Fruit fly (Drosophila melanogaster): ENCODE data around the gene CG4452.
A peak's percentile ranks its signal among the peaks of the same experiment; 100 is the strongest.

DNA sequence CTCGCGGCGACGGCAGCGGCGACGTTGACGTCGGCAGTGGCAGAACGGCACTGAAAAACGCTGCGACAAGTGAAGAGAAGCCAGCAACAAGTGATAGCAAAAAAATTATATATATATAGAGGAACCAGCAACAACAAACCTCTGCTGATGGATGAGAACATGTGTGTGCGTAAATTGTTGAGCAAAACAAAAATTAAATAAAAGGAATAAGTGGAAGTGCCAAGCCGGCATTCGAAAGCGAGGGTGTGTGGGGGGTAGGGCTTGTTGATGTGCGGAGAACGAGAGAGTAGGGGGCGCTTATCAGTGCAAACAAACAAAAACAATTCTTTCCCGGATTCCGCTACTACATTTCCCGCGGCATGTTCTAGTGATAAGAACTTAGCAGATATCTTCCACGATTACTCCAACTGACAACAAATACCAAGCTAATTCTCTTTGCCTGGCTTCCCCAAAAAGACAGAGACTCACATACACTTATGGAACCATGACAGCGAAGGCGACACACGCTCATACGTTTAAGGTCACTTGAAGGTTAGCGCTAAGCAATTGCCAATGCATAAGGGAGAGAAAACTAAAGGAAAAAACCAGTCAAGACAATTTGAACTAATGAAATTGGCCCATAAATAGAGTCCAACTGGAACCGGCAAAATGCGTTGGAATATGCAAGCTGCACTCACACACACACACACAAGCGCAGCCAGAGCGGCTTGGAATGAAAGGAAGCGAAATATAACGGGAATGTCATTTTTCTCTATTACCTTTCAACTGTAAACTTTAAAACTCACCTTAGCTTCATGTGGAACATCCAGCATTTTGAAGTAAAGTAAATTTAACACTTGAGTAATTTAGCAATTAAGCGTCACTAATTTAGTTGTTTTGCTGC, 9.1 kb upstream of the CG4452 start:
- TF ChIP-seq h (GFP tag; optimal IDR thresholded peaks at IDR 0.05) (peak; percentile 27), pan (optimal IDR thresholded peaks at IDR 0.05) (no peak), fru (GFP tag; optimal IDR thresholded peaks at IDR 0.05) (no peak), sv (GFP tag; optimal IDR thresholded peaks at IDR 0.05) (no peak), usp (GFP tag; optimal IDR thresholded peaks at IDR 0.05) (no peak), Dfd (GFP tag; optimal IDR thresholded peaks at IDR 0.05) (no peak), Hr78 (GFP tag; optimal IDR thresholded peaks at IDR 0.05) (no peak), brk (GFP tag; optimal IDR thresholded peaks at IDR 0.05) (no peak), tai (GFP tag; optimal IDR thresholded peaks at IDR 0.05) (no peak)
